Fruit fly (Drosophila melanogaster): ENCODE measurements around the gene CycC.

Gene CycC

dm6 chr3R:14852610-14853009 is 37.4 kb downstream of the CycC start:
- TF ChIP-seq dl (GFP tag; optimal IDR thresholded peaks at IDR 0.05; ENCODE audit: insufficient read depth in 1 of 2, partially characterized antibody in 2 of 2) (peak in 1 of 2 experiments; percentile 8), rgr (GFP tag; optimal IDR thresholded peaks at IDR 0.05) (no peak), OdsH (GFP tag; optimal IDR thresholded peaks at IDR 0.05) (no peak)

dm6 chr3R:14847844-14848243 is 42.2 kb downstream of the CycC start:
- TF ChIP-seq Dfd (GFP tag; optimal IDR thresholded peaks at IDR 0.05) = no peak
- no peak for TF ChIP-seq fru (GFP tag; optimal IDR thresholded peaks at IDR 0.05)
- TF ChIP-seq pan (optimal IDR thresholded peaks at IDR 0.05) = no peak
- no peak for TF ChIP-seq h (GFP tag; optimal IDR thresholded peaks at IDR 0.05)
- no peak for TF ChIP-seq Rel (GFP tag; optimal IDR thresholded peaks at IDR 0.05)
- no peak for TF ChIP-seq Rel (tag; optimal IDR thresholded peaks at IDR 0.05)

dm6 chr3R:14846924-14847599 is 42.9 kb downstream of the CycC start:
- TF ChIP-seq tai (GFP tag; optimal IDR thresholded peaks at IDR 0.05) (no peak), Hnf4 (GFP tag; optimal IDR thresholded peaks at IDR 0.05) (no peak), GATAd (GFP tag; optimal IDR thresholded peaks at IDR 0.05) (no peak), rgr (GFP tag; optimal IDR thresholded peaks at IDR 0.05) (peak; percentile 22), HLH106 (tag; optimal IDR thresholded peaks at IDR 0.05) (no peak), brk (GFP tag; optimal IDR thresholded peaks at IDR 0.05) (no peak), N (GFP tag; optimal IDR thresholded peaks at IDR 0.05) (no peak), Dfd (GFP tag; optimal IDR thresholded peaks at IDR 0.05) (no peak), br (GFP tag; optimal IDR thresholded peaks at IDR 0.05) (no peak), h (GFP tag; optimal IDR thresholded peaks at IDR 0.05) (no peak), foxo (GFP tag; optimal IDR thresholded peaks at IDR 0.05) (peak in 1 of 2 experiments; percentile 52), usp (GFP tag; optimal IDR thresholded peaks at IDR 0.05) (no peak), CG32264 (GFP tag; optimal IDR thresholded peaks at IDR 0.05) (no peak), Dif (GFP tag; optimal IDR thresholded peaks at IDR 0.05; ENCODE audit: partially characterized antibody) (no peak), Vsx2 (GFP tag; optimal IDR thresholded peaks at IDR 0.05; ENCODE audit: partially characterized antibody) (no peak), Abd-B (GFP tag; optimal IDR thresholded peaks at IDR 0.05) (no peak), dsf (GFP tag; optimal IDR thresholded peaks at IDR 0.05; ENCODE audit: borderline replicate concordance) (no peak), fru (GFP tag; optimal IDR thresholded peaks at IDR 0.05) (peak; percentile 50), sage (GFP tag; optimal IDR thresholded peaks at IDR 0.05) (no peak), lola (GFP tag; optimal IDR thresholded peaks at IDR 0.05) (no peak), Sp1 (GFP tag; optimal IDR thresholded peaks at IDR 0.05) (no peak), Rel (GFP tag; optimal IDR thresholded peaks at IDR 0.05) (no peak), Rel (tag; optimal IDR thresholded peaks at IDR 0.05) (no peak), Hr78 (GFP tag; optimal IDR thresholded peaks at IDR 0.05) (no peak)

dm6 chr3R:14844743-14845142 is 45.3 kb downstream of the CycC start, which contains the start of gene CG3610:
Gene CG3610, plus strand, starts transcription at chr3R:14845043.
- TF ChIP-seq lola (GFP tag; optimal IDR thresholded peaks at IDR 0.05) (no peak), ey (GFP tag; optimal IDR thresholded peaks at IDR 0.05) (no peak), GATAd (GFP tag; optimal IDR thresholded peaks at IDR 0.05) (no peak), usp (GFP tag; optimal IDR thresholded peaks at IDR 0.05) (no peak)

Data from whole organism, wandering third instar larva.